Fruit fly (Drosophila melanogaster): ENCODE data around the gene CG5888.

The CG5888 gene

dm6 chr2L:16422657-16423473, 25.4 kb downstream of the CG5888 start (continued):
- TF ChIP-seq CG30431 (GFP tag; optimal IDR thresholded peaks at IDR 0.05), result no peak
- peak; percentile 64 for TF ChIP-seq crol (GFP tag; IDR thresholded peaks at IDR 0.05)
- TF ChIP-seq ewg (GFP tag; optimal IDR thresholded peaks at IDR 0.05), result peak; percentile 23
- TF ChIP-seq Chrac-16 (GFP tag; optimal IDR thresholded peaks at IDR 0.05), result no peak
- no peak for TF ChIP-seq lov (optimal IDR thresholded peaks at IDR 0.05)
- TF ChIP-seq lov (GFP tag; IDR thresholded peaks at IDR 0.05), result 0 out of 3 replicates have a peak, but pooled peaks have one; percentile 43
- no peak for TF ChIP-seq dysf (GFP tag; IDR thresholded peaks at IDR 0.05)
- peak; percentile 95 for TF ChIP-seq CG8478 (optimal IDR thresholded peaks at IDR 0.05)
- peak; percentile 98 for TF ChIP-seq pfk (GFP tag; optimal IDR thresholded peaks at IDR 0.05)
- no peak for TF ChIP-seq chif (GFP tag; optimal IDR thresholded peaks at IDR 0.05)
- no peak for TF ChIP-seq peb (GFP tag; IDR thresholded peaks at IDR 0.05)
- no peak for TF ChIP-seq NC2β (GFP tag; optimal IDR thresholded peaks at IDR 0.05)
- 0 out of 2 replicates have a peak, but pooled peaks have one; percentile 8 for TF ChIP-seq inv (GFP tag; IDR thresholded peaks at IDR 0.05; ENCODE audit: partially characterized antibody)
- TF ChIP-seq CG3995 (GFP tag; optimal IDR thresholded peaks at IDR 0.05), result no peak
- TF ChIP-seq CHES-1-like (GFP tag; optimal IDR thresholded peaks at IDR 0.05), result no peak
- peak; percentile 16 for TF ChIP-seq Abd-B (GFP tag; optimal IDR thresholded peaks at IDR 0.05)
- TF ChIP-seq CG13624 (GFP tag; optimal IDR thresholded peaks at IDR 0.05), result no peak
- TF ChIP-seq Myb (GFP tag; optimal IDR thresholded peaks at IDR 0.05), result no peak
- TF ChIP-seq ATbp (GFP tag; optimal IDR thresholded peaks at IDR 0.05), result peak; percentile 78
- TF ChIP-seq zen (tag; optimal IDR thresholded peaks at IDR 0.05), result peak; percentile 30
- TF ChIP-seq tgo (GFP tag; IDR thresholded peaks at IDR 0.05), result no peak
- TF ChIP-seq cas (GFP tag; IDR thresholded peaks at IDR 0.05), result no peak
- no peak for TF ChIP-seq ci (GFP tag; IDR thresholded peaks at IDR 0.05)
- peak; percentile 96 for TF ChIP-seq Adf1 (GFP tag; IDR thresholded peaks at IDR 0.05)
- no peak for TF ChIP-seq CG11723 (GFP tag; optimal IDR thresholded peaks at IDR 0.05)
- no peak for TF ChIP-seq run (tag; optimal IDR thresholded peaks at IDR 0.05)
- no peak for TF ChIP-seq bowl (GFP tag; IDR thresholded peaks at IDR 0.05)
- no peak for TF ChIP-seq bigmax (GFP tag; optimal IDR thresholded peaks at IDR 0.05)
- TF ChIP-seq gsb-n (tag; optimal IDR thresholded peaks at IDR 0.05), result peak; percentile 9
- peak; percentile 86 for TF ChIP-seq abd-A (tag; optimal IDR thresholded peaks at IDR 0.05)
- no peak for TF ChIP-seq Bdp1 (GFP tag; optimal IDR thresholded peaks at IDR 0.05)
- no peak for TF ChIP-seq E2f2 (GFP tag; IDR thresholded peaks at IDR 0.05)
- TF ChIP-seq Jarid2 (GFP tag; optimal IDR thresholded peaks at IDR 0.05), result peak; percentile 85

- TF ChIP-seq CG10209 (GFP tag; optimal IDR thresholded peaks at IDR 0.05), result no peak
- peak; percentile 56; the same call in 2 of the 3 replicates for TF ChIP-seq CG2199 (GFP tag; IDR thresholded peaks at IDR 0.05)
- no peak for TF ChIP-seq B-H1 (GFP tag; IDR thresholded peaks at IDR 0.05)
- no peak for TF ChIP-seq CG6683 (GFP tag; optimal IDR thresholded peaks at IDR 0.05)
- peak; percentile 94 for TF ChIP-seq CG11504 (tag; optimal IDR thresholded peaks at IDR 0.05)
- TF ChIP-seq sisA (GFP tag; IDR thresholded peaks at IDR 0.05), result no peak
Observed at dm6 chr2L:16413772-16414171, 34.5 kb downstream of the CG5888 start.

dm6 chr2L:16407305-16407704, 41.0 kb downstream of the CG5888 start:
- TF ChIP-seq ase (GFP tag; IDR thresholded peaks at IDR 0.05) (no peak), otp (GFP tag; IDR thresholded peaks at IDR 0.05) (no peak), E2f1 (GFP tag; IDR thresholded peaks at IDR 0.05) (no peak), bcd (GFP tag; optimal IDR thresholded peaks at IDR 0.05) (no peak), pita (GFP tag; optimal IDR thresholded peaks at IDR 0.05) (no peak), dan (GFP tag; IDR thresholded peaks at IDR 0.05) (no peak), Lhr (GFP tag; optimal IDR thresholded peaks at IDR 0.05) (no peak)
